Worm (Caenorhabditis elegans) whole organism, early embryonic: ENCODE measurements around the gene ZC239.15.

Experiments
- B0310.2 ChIP-seq: sonication (generic microtip); optimal IDR thresholded peaks from 2 replicates; lab custom pipeline; 2016; ENCODE audit warnings: mild to moderate bottlenecking, missing genetic modification characterization, missing compliant biosample characterization
- F13C5.2 ChIP-seq: sonication (generic microtip); optimal IDR thresholded peaks from 2 replicates; lab custom pipeline; 2017; ENCODE audit warnings: mild to moderate bottlenecking, missing genetic modification characterization, inconsistent platforms, missing compliant biosample characterization
- aly-1 ChIP-seq: sonication (generic microtip); optimal IDR thresholded peaks from 2 replicates; lab custom pipeline; 2016; ENCODE audit warnings: missing genetic modification characterization, missing compliant biosample characterization
- ama-1 ChIP-seq: fragments of 150-350 bp; optimal IDR thresholded peaks from 2 replicates; lab custom pipeline; 2014
- ceh-13 ChIP-seq: fragments of 200-800 bp; sonication (Bioruptor generic); optimal IDR thresholded peaks from 2 replicates; lab custom pipeline; 2018; ENCODE audit warnings: mild to moderate bottlenecking, missing genetic modification characterization, missing compliant biosample characterization
- ceh-36 ChIP-seq: sonication (generic microtip); optimal IDR thresholded peaks from 2 replicates; lab custom pipeline; 2016; ENCODE audit warnings: missing genetic modification characterization, inconsistent platforms, missing compliant biosample characterization
- ets-7 ChIP-seq: sonication (generic microtip); optimal IDR thresholded peaks from 2 replicates; lab custom pipeline; 2016; ENCODE audit warnings: missing genotype, missing genetic modification characterization, missing compliant biosample characterization
- flt-1 ChIP-seq: fragments of 200-800 bp; sonication (Bioruptor generic); IDR thresholded peaks from 2 replicates; pipeline ENCODE4 v1.3.6; 2022; ENCODE audit warnings: missing genetic modification characterization, missing compliant biosample characterization
- hmbx-1 ChIP-seq: sonication (generic microtip); optimal IDR thresholded peaks from 2 replicates; lab custom pipeline; 2016; ENCODE audit warnings: mild to moderate bottlenecking, missing genetic modification characterization, missing compliant biosample characterization
- hmg-4 ChIP-seq: fragments of 200-800 bp; sonication (Bioruptor generic); optimal IDR thresholded peaks from 2 replicates; lab custom pipeline; 2018; ENCODE audit warnings: mild to moderate bottlenecking, missing genetic modification characterization, missing compliant biosample characterization
- hnd-1 ChIP-seq: sonication (generic microtip); optimal IDR thresholded peaks from 2 replicates; lab custom pipeline; 2016; ENCODE audit warnings: missing genetic modification characterization, missing compliant biosample characterization
- pes-1 ChIP-seq: fragments of 200-800 bp; sonication (Bioruptor generic); IDR thresholded peaks from 2 replicates; pipeline ENCODE4 v1.3.6; 2022; ENCODE audit warnings: missing genetic modification reagents, missing genetic modification characterization, missing compliant biosample characterization
- scrt-1 ChIP-seq: fragments of 200-800 bp; sonication (Bioruptor generic); IDR thresholded peaks from 2 replicates; pipeline ENCODE4 v1.3.6; 2022; ENCODE audit warnings: missing genetic modification characterization, missing compliant biosample characterization
- sea-1 ChIP-seq: fragments of 200-800 bp; sonication (Bioruptor generic); conservative IDR thresholded peaks from 2 replicates; pipeline ENCODE4 v1.3.6; 2022; ENCODE audit warnings: missing genetic modification characterization, missing compliant biosample characterization
- tbx-11 ChIP-seq: fragments of 200-800 bp; sonication (Bioruptor generic); IDR thresholded peaks from 2 replicates; pipeline ENCODE4 v1.3.6; 2022; ENCODE audit warnings: missing genetic modification characterization, missing compliant biosample characterization
- tbx-37 ChIP-seq: fragments of 200-800 bp; sonication (Bioruptor generic); conservative IDR thresholded peaks from 2 replicates; pipeline ENCODE4 v1.3.6; 2022; ENCODE audit warnings: missing genetic modification reagents, missing genetic modification characterization, missing compliant biosample characterization
- tra-4 ChIP-seq: sonication (generic microtip); optimal IDR thresholded peaks from 2 replicates; lab custom pipeline; 2017; ENCODE audit warnings: missing genetic modification characterization, missing compliant biosample characterization

The ZC239.15 gene

ce11 chrII:3251782-3252181 is 27.3 kb upstream of the ZC239.15 start:
- TF ChIP-seq flt-1 (GFP tag; lab: Robert Waterston, UW) (no peak), ceh-36 (tag; lab: Kevin White, UChicago) (no peak), ets-7 (tag; lab: Kevin White, UChicago) (no peak), tbx-11 (no peak), tbx-37 (GFP tag; lab: Robert Waterston, UW) (no peak)

- no peak for TF ChIP-seq flt-1 (GFP tag; lab: Robert Waterston, UW)
- TF ChIP-seq sea-1 (GFP tag; lab: Robert Waterston, UW): no peak
- no peak for TF ChIP-seq B0310.2 (tag; lab: Kevin White, UChicago)
- TF ChIP-seq aly-1: no peak
- TF ChIP-seq hnd-1 (tag; lab: Kevin White, UChicago): no peak
- no peak for TF ChIP-seq pes-1 (GFP tag; lab: Robert Waterston, UW)
- TF ChIP-seq hmbx-1 (tag; lab: Kevin White, UChicago): no peak
- no peak for TF ChIP-seq scrt-1 (GFP tag; lab: Robert Waterston, UW)
- TF ChIP-seq F13C5.2 (tag; lab: Kevin White, UChicago): no peak
- TF ChIP-seq ceh-36 (tag; lab: Kevin White, UChicago): no peak
Measured at ce11 chrII:3250195-3250594, 25.7 kb upstream of the ZC239.15 start.

- no peak for TF ChIP-seq ama-1 (lab: Kevin White, UChicago)
- no peak for TF ChIP-seq hmbx-1 (tag; lab: Kevin White, UChicago)
- TF ChIP-seq sea-1 (GFP tag; lab: Robert Waterston, UW): no peak
- no peak for TF ChIP-seq scrt-1 (GFP tag; lab: Robert Waterston, UW)
- no peak for TF ChIP-seq ceh-36 (tag; lab: Kevin White, UChicago)
- TF ChIP-seq tra-4 (tag; lab: Kevin White, UChicago): no peak
- no peak for TF ChIP-seq flt-1 (GFP tag; lab: Robert Waterston, UW)
Measured at ce11 chrII:3249406-3249805, 24.9 kb upstream of the ZC239.15 start, which contains the start of gene clec-124. TSS of gene clec-124 (plus strand) at chrII:3249706.

ce11 chrII:3248043-3248718 is 23.6 kb upstream of the ZC239.15 start, which contains the start of the genes fbxc-50 and C17F4.2:
TSS of gene fbxc-50 (minus strand) at chrII:3248123.
TSS of gene C17F4.2 (plus strand) at chrII:3248668.
- TF ChIP-seq hmg-4 (GFP tag; lab: Kevin White, UChicago): no peak
- TF ChIP-seq B0310.2 (tag; lab: Kevin White, UChicago): no peak
- TF ChIP-seq flt-1 (GFP tag; lab: Robert Waterston, UW): no peak
- no peak for TF ChIP-seq ets-7 (tag; lab: Kevin White, UChicago)
- no peak for TF ChIP-seq hnd-1 (tag; lab: Kevin White, UChicago)
- no peak for TF ChIP-seq tbx-37 (GFP tag; lab: Robert Waterston, UW)
- no peak for TF ChIP-seq sea-1 (GFP tag; lab: Robert Waterston, UW)
- TF ChIP-seq pes-1 (GFP tag; lab: Robert Waterston, UW): no peak
- TF ChIP-seq scrt-1 (GFP tag; lab: Robert Waterston, UW): no peak
- no peak for TF ChIP-seq aly-1

- TF ChIP-seq hmg-4 (GFP tag; lab: Kevin White, UChicago) (no peak), B0310.2 (tag; lab: Kevin White, UChicago) (no peak), flt-1 (GFP tag; lab: Robert Waterston, UW) (no peak), aly-1 (no peak), scrt-1 (GFP tag; lab: Robert Waterston, UW) (no peak), tbx-11 (no peak), tbx-37 (GFP tag; lab: Robert Waterston, UW) (no peak), sea-1 (GFP tag; lab: Robert Waterston, UW) (no peak), ets-7 (tag; lab: Kevin White, UChicago) (no peak)
Measured at ce11 chrII:3247556-3247955, 23.0 kb upstream of the ZC239.15 start.

- no peak for TF ChIP-seq ama-1 (lab: Kevin White, UChicago)
- no peak for TF ChIP-seq flt-1 (GFP tag; lab: Robert Waterston, UW)
- no peak for TF ChIP-seq ets-7 (tag; lab: Kevin White, UChicago)
- no peak for TF ChIP-seq tbx-11
- TF ChIP-seq pes-1 (GFP tag; lab: Robert Waterston, UW): no peak
- TF ChIP-seq tra-4 (tag; lab: Kevin White, UChicago): no peak
- TF ChIP-seq aly-1: no peak
- no peak for TF ChIP-seq hnd-1 (tag; lab: Kevin White, UChicago)
- TF ChIP-seq tbx-37 (GFP tag; lab: Robert Waterston, UW): no peak
- TF ChIP-seq sea-1 (GFP tag; lab: Robert Waterston, UW): no peak
- no peak for TF ChIP-seq ceh-36 (tag; lab: Kevin White, UChicago)
- no peak for TF ChIP-seq hmg-4 (GFP tag; lab: Kevin White, UChicago)
Measured at ce11 chrII:3245836-3246235, 21.3 kb upstream of the ZC239.15 start, which contains the start of gene C17F4.7. TSS of gene C17F4.7 (minus strand) at chrII:3246015.

- TF ChIP-seq scrt-1 (GFP tag; lab: Robert Waterston, UW) (no peak), hmbx-1 (tag; lab: Kevin White, UChicago) (no peak), pes-1 (GFP tag; lab: Robert Waterston, UW) (no peak), ama-1 (lab: Kevin White, UChicago) (no peak), hnd-1 (tag; lab: Kevin White, UChicago) (no peak), hmg-4 (GFP tag; lab: Kevin White, UChicago) (no peak)
Measured at ce11 chrII:3244758-3245157, 20.2 kb upstream of the ZC239.15 start.

ce11 chrII:3244070-3244469 is 19.5 kb upstream of the ZC239.15 start, which contains the start of gene C17F4.12:
TSS of gene C17F4.12 (minus strand) at chrII:3244170.
- TF ChIP-seq ceh-13 (GFP tag; lab: Kevin White, UChicago): no peak
- no peak for TF ChIP-seq hmbx-1 (tag; lab: Kevin White, UChicago)
- no peak for TF ChIP-seq sea-1 (GFP tag; lab: Robert Waterston, UW)
- TF ChIP-seq hmg-4 (GFP tag; lab: Kevin White, UChicago): no peak
- TF ChIP-seq B0310.2 (tag; lab: Kevin White, UChicago): no peak
- no peak for TF ChIP-seq pes-1 (GFP tag; lab: Robert Waterston, UW)
- TF ChIP-seq scrt-1 (GFP tag; lab: Robert Waterston, UW): no peak
- no peak for TF ChIP-seq ets-7 (tag; lab: Kevin White, UChicago)
- TF ChIP-seq F13C5.2 (tag; lab: Kevin White, UChicago): no peak
- no peak for TF ChIP-seq tbx-37 (GFP tag; lab: Robert Waterston, UW)
- TF ChIP-seq ama-1 (lab: Kevin White, UChicago): no peak
- no peak for TF ChIP-seq flt-1 (GFP tag; lab: Robert Waterston, UW)
- no peak for TF ChIP-seq aly-1
- TF ChIP-seq hnd-1 (tag; lab: Kevin White, UChicago): no peak
- no peak for TF ChIP-seq tbx-11
- TF ChIP-seq tra-4 (tag; lab: Kevin White, UChicago): no peak
- no peak for TF ChIP-seq ceh-36 (tag; lab: Kevin White, UChicago)
